Worm (Caenorhabditis elegans) whole organism, L2 larva: ENCODE data around the gene Y53F4B.21.

ENCODE experiments used
- C34F6.9 ChIP-seq: fragments of 150-350 bp; optimal IDR thresholded peaks from 2 replicates; lab custom pipeline; 2014; ENCODE audit warnings: missing biosample characterization, missing genetic modification characterization
- F13H6.1 ChIP-seq: sonication (generic microtip); optimal IDR thresholded peaks from 2 replicates; lab custom pipeline; 2016; ENCODE audit warnings: missing genetic modification characterization, missing compliant biosample characterization
- Y55F3AM.14 ChIP-seq: fragments of 200-800 bp; sonication (Bioruptor generic); optimal IDR thresholded peaks from 2 replicates; lab custom pipeline; 2018; ENCODE audit warnings: mild to moderate bottlenecking, missing genetic modification characterization, missing compliant biosample characterization
- ZK546.5 ChIP-seq: sonication (generic microtip); optimal IDR thresholded peaks from 2 replicates; lab custom pipeline; 2017; ENCODE audit warnings: missing biosample characterization, missing genetic modification characterization
- aly-2 ChIP-seq: fragments of 150-350 bp; optimal IDR thresholded peaks from 2 replicates; lab custom pipeline; 2014; ENCODE audit warnings: missing biosample characterization, missing genetic modification characterization
- blmp-1 ChIP-seq: sonication (generic microtip); optimal IDR thresholded peaks from 2 replicates; lab custom pipeline; 2017; ENCODE audit warnings: missing genetic modification characterization, mild to moderate bottlenecking, missing compliant biosample characterization, antibody characterized with exemption, moderate library complexity; ENCODE audit not compliant: insufficient read depth
- ceh-16 ChIP-seq: fragments of 150-350 bp; optimal IDR thresholded peaks from 2 replicates; lab custom pipeline; 2014; ENCODE audit warnings: missing biosample characterization, missing genetic modification characterization
- ceh-82 ChIP-seq: fragments of 150-350 bp; optimal IDR thresholded peaks from 2 replicates; lab custom pipeline; 2014; ENCODE audit warnings: missing biosample characterization, missing genetic modification characterization
- crh-2 ChIP-seq: sonication (generic microtip); optimal IDR thresholded peaks from 2 replicates; lab custom pipeline; 2017; ENCODE audit warnings: missing biosample characterization, missing genetic modification characterization
- dmd-4 ChIP-seq: sonication (generic microtip); optimal IDR thresholded peaks from 2 replicates; lab custom pipeline; 2017; ENCODE audit warnings: missing biosample characterization, missing genetic modification characterization
- elt-1 ChIP-seq: fragments of 150-350 bp; optimal IDR thresholded peaks from 2 replicates; lab custom pipeline; 2014; ENCODE audit warnings: missing biosample characterization, missing genetic modification characterization
- fos-1 ChIP-seq: fragments of 150-350 bp; optimal IDR thresholded peaks from 2 replicates; lab custom pipeline; 2014; ENCODE audit warnings: missing biosample characterization, missing genetic modification characterization
- gmeb-1 ChIP-seq: fragments of 150-350 bp; optimal IDR thresholded peaks from 2 replicates; lab custom pipeline; 2014; ENCODE audit warnings: missing biosample characterization, missing genetic modification characterization
- lin-11 ChIP-seq: fragments of 150-350 bp; sonication (generic microtip); optimal IDR thresholded peaks from 2 replicates; lab custom pipeline; 2014; ENCODE audit warnings: missing biosample characterization, missing genetic modification characterization, inconsistent platforms, mixed read lengths
- lin-13 ChIP-seq: fragments of 150-350 bp; optimal IDR thresholded peaks from 2 replicates; lab custom pipeline; 2014; ENCODE audit warnings: missing biosample characterization, missing genetic modification reagents, missing genetic modification characterization
- lin-39 ChIP-seq: fragments of 150-350 bp; optimal IDR thresholded peaks from 2 replicates; lab custom pipeline; 2014; ENCODE audit warnings: missing biosample characterization, missing genetic modification reagents, missing genetic modification characterization
- lsy-2 ChIP-seq, 2 experiments: fragments of 150-350 bp in 1 of 2; sonication (generic microtip) in 1 of 2; optimal IDR thresholded peaks; 2 replicates each; lab custom pipeline; 2014 to 2017; ENCODE audit warnings: missing biosample characterization in 2 of 2, missing genetic modification characterization in 2 of 2
- nhr-10 ChIP-seq: sonication (generic microtip); optimal IDR thresholded peaks from 2 replicates; lab custom pipeline; 2017; ENCODE audit warnings: missing biosample characterization, missing genetic modification characterization
- nhr-11 ChIP-seq: fragments of 150-350 bp; optimal IDR thresholded peaks from 2 replicates; lab custom pipeline; 2014; ENCODE audit warnings: missing biosample characterization, missing genetic modification characterization
- nhr-129 ChIP-seq: fragments of 150-350 bp; optimal IDR thresholded peaks from 2 replicates; lab custom pipeline; 2014; ENCODE audit warnings: missing biosample characterization, missing genetic modification characterization
- nhr-21 ChIP-seq: fragments of 150-350 bp; optimal IDR thresholded peaks from 2 replicates; lab custom pipeline; 2014; ENCODE audit warnings: missing biosample characterization, missing genetic modification characterization
- nhr-23 ChIP-seq: fragments of 150-350 bp; optimal IDR thresholded peaks from 2 replicates; lab custom pipeline; 2014; ENCODE audit warnings: missing biosample characterization, missing genetic modification reagents, missing genetic modification characterization
- nhr-25 ChIP-seq: fragments of 150-350 bp; sonication (generic microtip); optimal IDR thresholded peaks from 3 replicates; lab custom pipeline; 2014; ENCODE audit warnings: missing biosample characterization, missing genetic modification characterization
- nhr-77 ChIP-seq: fragments of 150-350 bp; optimal IDR thresholded peaks from 2 replicates; lab custom pipeline; 2014; ENCODE audit warnings: missing biosample characterization, missing genetic modification characterization
- sem-4 ChIP-seq: fragments of 150-350 bp; optimal IDR thresholded peaks from 2 replicates; lab custom pipeline; 2014; ENCODE audit warnings: missing biosample characterization, missing genetic modification reagents, missing genetic modification characterization
- sma-3 ChIP-seq: sonication (generic microtip); optimal IDR thresholded peaks from 2 replicates; lab custom pipeline; 2016; ENCODE audit warnings: missing genetic modification reagents, missing genetic modification characterization, missing compliant biosample characterization
- sma-9 ChIP-seq, 2 experiments: fragments of 150-350 bp in 1 of 2; sonication (generic microtip) in 1 of 2; optimal IDR thresholded peaks; 2 replicates each; lab custom pipeline; 2014 to 2016; ENCODE audit warnings: missing genetic modification characterization in 2 of 2, mild to moderate bottlenecking in 1 of 2, missing biosample characterization in 1 of 2, missing compliant biosample characterization in 1 of 2, missing genetic modification reagents in 1 of 2, moderate library complexity in 1 of 2
- snpc-4 ChIP-seq: fragments of 150-350 bp; optimal IDR thresholded peaks from 2 replicates; lab custom pipeline; 2014; ENCODE audit warnings: missing biosample characterization, missing genetic modification characterization
- unc-55 ChIP-seq: fragments of 150-350 bp; sonication (generic microtip); optimal IDR thresholded peaks from 3 replicates; lab custom pipeline; 2014; ENCODE audit warnings: missing biosample characterization, missing genetic modification reagents, missing genetic modification characterization
- unc-62 ChIP-seq: fragments of 150-350 bp; optimal IDR thresholded peaks from 2 replicates; lab custom pipeline; 2014; ENCODE audit warnings: missing biosample characterization, missing genetic modification reagents, missing genetic modification characterization
- zag-1 ChIP-seq: fragments of 150-350 bp; optimal IDR thresholded peaks from 2 replicates; lab custom pipeline; 2014; ENCODE audit warnings: missing biosample characterization, missing genetic modification characterization
- ztf-1 ChIP-seq: fragments of 200-800 bp; sonication (Bioruptor generic); conservative IDR thresholded peaks from 2 replicates; pipeline ENCODE4 v1.3.6; 2022; ENCODE audit warnings: missing genetic modification characterization, missing compliant biosample characterization
- ztf-4 ChIP-seq: fragments of 150-350 bp; optimal IDR thresholded peaks from 2 replicates; lab custom pipeline; 2014; ENCODE audit warnings: missing biosample characterization, missing genetic modification characterization

The Y53F4B.21 gene

ce11 chrII:15119537-15120360 lies 29.8 kb downstream of the Y53F4B.21 start, which contains the start of gene arp-1:
arp-1 (plus strand) TSS chrII:15120301.
- TF ChIP-seq nhr-129 (tag; lab: Kevin White, UChicago), result peak; percentile 66
- peak; percentile 32 for TF ChIP-seq nhr-25 (tag; lab: Kevin White, UChicago)
- no peak for TF ChIP-seq sem-4 (tag; lab: Kevin White, UChicago)
- peak; percentile 44 for TF ChIP-seq nhr-77
- peak; percentile 75 for TF ChIP-seq unc-55 (GFP tag; lab: Kevin White, UChicago)
- TF ChIP-seq blmp-1 (tag; lab: Kevin White, UChicago), result no peak
- TF ChIP-seq sma-9 (GFP tag; optimal IDR thresholded peaks at IDR 0.05; lab: Kevin White, UChicago), result peak; percentile 15
- TF ChIP-seq sma-9 (tag; optimal IDR thresholded peaks at IDR 0.05; lab: Kevin White, UChicago), result no peak
- no peak for TF ChIP-seq ceh-82 (tag; lab: Kevin White, UChicago)
- peak; percentile 64 for TF ChIP-seq C34F6.9 (tag; lab: Kevin White, UChicago)
- peak; percentile 58 for TF ChIP-seq fos-1 (tag; lab: Kevin White, UChicago)
- TF ChIP-seq nhr-11 (tag; lab: Kevin White, UChicago), result no peak
- peak; percentile 0 for TF ChIP-seq lin-13
- TF ChIP-seq elt-1 (tag; lab: Kevin White, UChicago), result no peak
- no peak for TF ChIP-seq ztf-1 (GFP tag; lab: Robert Waterston, UW)
- TF ChIP-seq F13H6.1, result peak; percentile 43
- peak; percentile 48 for TF ChIP-seq zag-1 (tag; lab: Kevin White, UChicago)
- TF ChIP-seq lsy-2 (tag; optimal IDR thresholded peaks at IDR 0.05; lab: Kevin White, UChicago), result peak; percentile 36 to 61
- no peak for TF ChIP-seq ztf-4
- peak; percentile 9 for TF ChIP-seq snpc-4 (tag; lab: Kevin White, UChicago)
- no peak for TF ChIP-seq sma-3 (GFP tag; lab: Kevin White, UChicago)
- TF ChIP-seq lin-11 (tag; lab: Kevin White, UChicago), result peak; percentile 70
- TF ChIP-seq gmeb-1, result peak; percentile 55

DNA sequence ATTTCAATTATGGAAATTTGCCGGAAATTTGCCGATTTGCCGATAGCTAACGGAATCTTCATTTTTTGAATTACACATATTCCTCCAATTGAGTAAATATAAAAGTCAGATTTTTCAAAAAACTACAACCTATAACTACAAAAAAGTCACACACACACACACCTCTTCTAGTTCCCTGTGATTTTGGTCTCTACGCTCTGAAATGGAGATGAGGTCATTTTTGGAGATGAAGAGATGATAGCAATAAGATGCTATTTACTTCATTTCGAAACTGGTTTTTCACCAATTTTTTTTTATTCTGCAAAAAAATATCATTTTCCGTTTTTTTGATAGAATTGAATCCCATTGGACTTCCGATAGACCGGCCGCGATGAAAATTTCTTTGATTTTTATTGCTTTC lies 34.2 kb downstream of the Y53F4B.21 start, which contains the start of gene Y53F4B.23:
Gene Y53F4B.23, plus strand, starts transcription at position 312 of the 400 bp plus-strand sequence.
- no peak for TF ChIP-seq unc-62 (GFP tag; lab: Kevin White, UChicago)
- no peak for TF ChIP-seq Y55F3AM.14
- no peak for TF ChIP-seq C34F6.9 (tag; lab: Kevin White, UChicago)
- no peak for TF ChIP-seq aly-2 (tag; lab: Kevin White, UChicago)
- no peak for TF ChIP-seq nhr-10 (tag; lab: Kevin White, UChicago)
- TF ChIP-seq ceh-16, result no peak
- no peak for TF ChIP-seq ztf-4
- no peak for TF ChIP-seq lsy-2 (tag; optimal IDR thresholded peaks at IDR 0.05; lab: Kevin White, UChicago)
- TF ChIP-seq nhr-129 (tag; lab: Kevin White, UChicago), result no peak
- TF ChIP-seq ceh-82 (tag; lab: Kevin White, UChicago), result no peak
- TF ChIP-seq nhr-25 (tag; lab: Kevin White, UChicago), result no peak
- no peak for TF ChIP-seq gmeb-1
- TF ChIP-seq crh-2 (tag; lab: Kevin White, UChicago), result no peak
- TF ChIP-seq ZK546.5 (tag; lab: Kevin White, UChicago), result no peak
- TF ChIP-seq ztf-1 (GFP tag; lab: Robert Waterston, UW), result no peak
- no peak for TF ChIP-seq dmd-4 (tag; lab: Kevin White, UChicago)
- TF ChIP-seq blmp-1 (tag; lab: Kevin White, UChicago), result no peak
- TF ChIP-seq sma-9 (GFP tag; optimal IDR thresholded peaks at IDR 0.05; lab: Kevin White, UChicago), result no peak
- TF ChIP-seq sma-9 (tag; optimal IDR thresholded peaks at IDR 0.05; lab: Kevin White, UChicago), result no peak
- TF ChIP-seq unc-55 (GFP tag; lab: Kevin White, UChicago), result no peak

DNA sequence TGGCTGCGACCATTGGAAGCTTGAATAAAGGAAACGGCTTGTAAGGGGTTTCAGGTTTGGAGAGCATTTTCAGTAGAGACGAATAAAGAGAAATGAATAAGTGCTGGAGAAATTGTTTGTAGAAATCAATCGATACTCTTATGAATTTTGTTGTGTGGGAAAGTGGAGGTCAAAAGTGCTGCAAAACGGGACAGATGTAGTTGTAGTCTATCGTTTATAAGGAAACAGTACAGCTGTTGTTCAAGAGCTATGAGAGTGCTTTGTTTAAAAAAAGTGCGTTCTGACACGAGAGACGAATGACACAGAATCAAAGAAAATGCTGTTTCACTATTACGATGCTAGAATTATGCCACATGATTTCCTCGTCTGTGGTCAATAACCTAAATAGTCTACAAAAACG lies 40.5 kb downstream of the Y53F4B.21 start, which contains the start of gene Y53F4B.62:
Gene Y53F4B.62, minus strand, starts transcription at position 101 of the 400 bp plus-strand sequence.
- no peak for TF ChIP-seq nhr-77
- no peak for TF ChIP-seq C34F6.9 (tag; lab: Kevin White, UChicago)

DNA sequence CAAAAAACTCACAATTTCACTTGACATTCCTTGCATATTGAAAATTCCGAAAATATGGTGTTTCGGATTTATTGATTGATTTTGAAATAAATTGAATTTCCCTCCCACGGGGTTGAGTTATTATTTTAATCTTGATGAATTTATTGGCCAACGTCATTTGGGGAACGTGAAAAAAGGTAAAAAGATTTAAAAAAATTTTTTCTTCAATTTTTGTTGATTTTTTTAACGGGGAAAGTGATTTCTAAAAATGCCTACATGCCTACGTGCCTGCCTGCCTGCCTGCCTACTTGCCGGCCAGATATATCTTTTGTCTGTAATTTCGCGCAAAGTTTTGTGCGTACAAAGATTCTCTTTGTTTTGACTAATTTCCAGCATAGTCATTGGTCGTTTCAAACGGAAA lies 44.4 kb downstream of the Y53F4B.21 start, which contains the start of gene Y53F4B.24:
Gene Y53F4B.24, minus strand, starts transcription at position 101 of the 400 bp plus-strand sequence.
- TF ChIP-seq ztf-4 (no peak), lsy-2 (tag; optimal IDR thresholded peaks at IDR 0.05; lab: Kevin White, UChicago) (no peak), aly-2 (tag; lab: Kevin White, UChicago) (no peak), lin-39 (tag; lab: Kevin White, UChicago) (no peak), C34F6.9 (tag; lab: Kevin White, UChicago) (no peak), ceh-82 (tag; lab: Kevin White, UChicago) (no peak), nhr-21 (no peak), nhr-23 (tag; lab: Kevin White, UChicago) (no peak)
